Worm (Caenorhabditis elegans): Measurements from ENCODE around the gene srbc-41.

srbc-41 gene

ce11 chrV:1621494-1621893 is 6.9 kb upstream of the srbc-41 start, which contains the start of gene nhr-117:
Gene nhr-117, minus strand, starts transcription at chrV:1621520.
- TF ChIP-seq unc-62 (GFP tag; optimal IDR thresholded peaks at IDR 0.05): no peak

- TF ChIP-seq unc-62 (GFP tag; optimal IDR thresholded peaks at IDR 0.05): no peak
These were observed 5.9 kb upstream of the srbc-41 start for ce11 chrV:1620537-1620936.

DNA sequence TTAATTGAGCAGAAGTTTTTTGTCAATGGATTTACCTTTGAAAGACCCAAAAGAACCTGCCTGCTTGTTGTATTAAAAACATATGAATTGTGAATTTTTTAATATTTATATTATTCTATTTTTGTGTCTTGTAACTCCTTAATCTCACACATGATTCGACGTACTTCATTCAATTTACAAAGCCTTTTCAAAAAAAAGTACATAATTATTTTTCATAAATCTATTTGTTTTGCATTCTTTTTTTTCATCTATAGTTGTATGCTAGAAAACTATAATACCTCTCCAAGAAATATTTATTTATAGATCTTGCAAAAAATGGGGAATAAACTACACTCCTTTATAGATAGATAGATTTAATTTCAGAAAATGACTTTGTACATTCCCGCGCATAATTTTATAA is 4.1 kb upstream of the srbc-41 start, which contains the start of gene nhr-179:
nhr-179 (minus strand) TSS at position 101 of the 400 bp plus-strand sequence.
- no peak for TF ChIP-seq unc-62 (GFP tag; optimal IDR thresholded peaks at IDR 0.05)

- TF ChIP-seq unc-62 (GFP tag; optimal IDR thresholded peaks at IDR 0.05): no peak
These were observed 3.1 kb downstream of the srbc-41 start for ce11 chrV:1611570-1611969.

ce11 chrV:1610097-1610496 is 4.5 kb downstream of the srbc-41 start, which contains the start of gene nhr-177:
Gene nhr-177, plus strand, starts transcription at chrV:1610263.
- no peak for TF ChIP-seq unc-62 (GFP tag; optimal IDR thresholded peaks at IDR 0.05)

DNA sequence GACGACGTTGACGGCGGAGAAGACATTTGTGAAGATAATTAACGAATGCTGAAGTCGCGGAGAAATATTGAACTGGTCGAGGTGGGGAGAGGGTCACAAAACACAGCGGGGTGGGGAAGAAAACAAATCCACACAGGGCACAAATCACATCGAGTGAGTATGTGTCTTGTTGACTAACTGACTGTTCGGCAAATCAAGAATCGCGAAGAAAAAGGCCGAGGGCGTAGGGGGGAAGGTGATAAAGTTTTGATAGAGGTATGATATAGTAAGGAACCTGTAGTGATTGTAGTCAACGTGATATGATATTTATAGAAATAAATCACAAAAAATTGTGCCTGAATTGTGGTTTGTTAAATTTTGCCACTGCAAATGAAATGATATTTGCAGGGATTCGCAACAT is 6.8 kb downstream of the srbc-41 start, which contains the start of gene nhr-178:
nhr-178 (minus strand) TSS at position 164 of the 400 bp plus-strand sequence.
- no peak for TF ChIP-seq unc-62 (GFP tag; optimal IDR thresholded peaks at IDR 0.05)

ce11 chrV:1600561-1601088 is 14.0 kb downstream of the srbc-41 start, which contains the start of gene F16B4.2:
Gene F16B4.2, plus strand, starts transcription at chrV:1601038.
- no peak for TF ChIP-seq unc-62 (GFP tag; optimal IDR thresholded peaks at IDR 0.05)

DNA sequence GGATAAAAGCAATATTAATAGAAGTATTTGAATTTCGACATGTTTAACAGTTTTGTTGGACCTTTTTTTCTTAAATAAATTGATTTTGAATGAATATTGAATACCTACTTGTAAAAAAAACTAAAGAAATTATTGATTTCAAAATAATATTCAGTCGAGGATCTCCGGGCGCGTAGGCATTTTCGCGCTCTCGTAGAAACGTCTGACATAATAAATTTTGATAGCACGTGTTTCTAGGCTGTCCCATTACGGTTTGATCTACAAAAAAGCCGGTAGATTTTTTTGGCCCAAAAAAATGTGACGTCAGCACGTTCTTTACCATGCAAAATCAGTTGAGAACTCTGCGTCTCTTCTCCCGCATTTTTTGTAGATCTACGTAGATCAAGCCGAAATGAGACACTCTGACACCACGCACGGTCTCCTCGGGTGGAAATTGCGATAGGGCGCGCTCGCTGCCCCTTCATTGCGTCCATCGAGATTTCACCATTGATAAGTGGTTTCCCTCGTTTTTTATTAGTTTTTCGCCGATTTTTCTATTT is 20.0 kb downstream of the srbc-41 start:
- no peak for TF ChIP-seq unc-62 (GFP tag; optimal IDR thresholded peaks at IDR 0.05)

ce11 chrV:1593799-1594420 is 20.7 kb downstream of the srbc-41 start, which contains the start of gene F16B4.4:
Gene F16B4.4, plus strand, starts transcription at chrV:1594019.
- no peak for TF ChIP-seq unc-62 (GFP tag; optimal IDR thresholded peaks at IDR 0.05)

ce11 chrV:1588128-1588527 is 26.5 kb downstream of the srbc-41 start, which contains the start of gene F16B4.5:
Gene F16B4.5, plus strand, starts transcription at chrV:1588428.
- TF ChIP-seq unc-62 (GFP tag; optimal IDR thresholded peaks at IDR 0.05): no peak

ce11 chrV:1586906-1587305 is 27.7 kb downstream of the srbc-41 start, which contains the start of gene F16B4.6:
Gene F16B4.6, plus strand, starts transcription at chrV:1587206.
- TF ChIP-seq unc-62 (GFP tag; optimal IDR thresholded peaks at IDR 0.05): no peak

ce11 chrV:1585411-1585810 is 29.2 kb downstream of the srbc-41 start, which contains the start of gene F16B4.7:
Gene F16B4.7, plus strand, starts transcription at chrV:1585711.
- no peak for TF ChIP-seq unc-62 (GFP tag; optimal IDR thresholded peaks at IDR 0.05)

- no peak for TF ChIP-seq unc-62 (GFP tag; optimal IDR thresholded peaks at IDR 0.05)
These were observed 31.4 kb downstream of the srbc-41 start for ce11 chrV:1583242-1583641.

- no peak for TF ChIP-seq unc-62 (GFP tag; optimal IDR thresholded peaks at IDR 0.05)
These were observed 34.8 kb downstream of the srbc-41 start for ce11 chrV:1579790-1580189.

DNA sequence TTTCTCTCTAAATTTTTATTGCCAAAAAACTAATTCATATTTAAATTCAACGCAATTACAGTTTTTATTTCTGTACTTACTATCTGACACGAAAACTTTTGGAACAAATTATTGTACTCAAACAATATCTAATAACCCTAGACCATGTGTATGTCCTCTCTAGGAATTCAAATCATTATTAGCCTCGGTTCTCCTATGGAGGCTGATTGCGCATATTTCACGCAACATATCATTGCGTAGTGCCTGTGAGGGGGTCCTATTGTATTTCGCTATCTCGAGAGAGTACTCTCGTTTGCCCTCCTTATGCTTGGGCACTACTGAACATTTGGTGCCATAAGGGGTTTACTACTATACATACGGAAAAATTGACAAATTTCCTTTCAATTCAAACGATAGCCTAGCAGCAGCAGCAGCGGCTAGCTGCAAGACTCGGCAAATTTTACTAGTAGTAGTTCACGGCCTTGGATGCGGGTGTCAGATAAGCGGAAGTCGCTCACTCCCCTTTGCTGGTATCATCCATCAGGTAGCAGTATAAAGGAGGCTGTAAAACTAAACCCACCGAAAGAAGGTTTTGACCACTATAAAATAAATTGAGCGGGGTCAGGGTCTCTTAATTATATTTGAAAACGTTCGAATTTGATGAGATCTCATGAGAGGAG is 35.9 kb downstream of the srbc-41 start:
- no peak for TF ChIP-seq unc-62 (GFP tag; optimal IDR thresholded peaks at IDR 0.05)

DNA sequence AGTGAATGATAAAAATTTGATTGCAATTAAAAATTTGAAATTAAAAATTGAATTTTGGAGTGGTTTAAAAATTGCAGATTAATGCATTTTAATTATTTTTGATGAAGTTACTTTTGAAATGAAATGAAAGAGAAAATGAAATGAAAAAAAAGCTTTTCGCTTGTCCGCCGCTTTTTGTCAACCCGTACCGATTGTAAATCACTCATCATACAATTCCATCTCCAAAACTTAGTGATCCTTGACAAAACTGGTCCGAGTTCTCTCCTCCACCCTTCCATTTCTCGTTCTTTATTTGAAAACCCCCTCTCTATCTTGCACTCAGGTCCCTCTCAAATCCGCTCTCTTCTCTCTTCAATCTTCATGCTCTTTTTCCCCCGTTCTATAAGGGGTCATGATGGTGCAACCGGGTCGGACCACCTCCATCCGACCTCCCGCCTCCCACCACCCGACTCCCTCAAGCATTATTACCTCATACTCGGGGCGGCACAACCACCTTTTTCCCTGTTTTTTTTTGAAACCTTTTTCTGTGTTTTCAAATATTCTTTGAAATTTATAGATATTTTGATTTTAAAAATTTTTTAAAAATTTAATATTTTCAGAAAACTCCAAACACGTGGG is 37.4 kb downstream of the srbc-41 start:
- TF ChIP-seq unc-62 (GFP tag; optimal IDR thresholded peaks at IDR 0.05): no peak
